Worm (Caenorhabditis elegans) whole organism, early embryonic: ENCODE measurements around the gene fbxa-215.

Experiments used
- B0310.2 ChIP-seq: sonication (generic microtip); optimal IDR thresholded peaks from 2 replicates; lab custom pipeline; 2016; ENCODE audit warnings: mild to moderate bottlenecking, missing genetic modification characterization, missing compliant biosample characterization
- F13C5.2 ChIP-seq: sonication (generic microtip); optimal IDR thresholded peaks from 2 replicates; lab custom pipeline; 2017; ENCODE audit warnings: mild to moderate bottlenecking, missing genetic modification characterization, inconsistent platforms, missing compliant biosample characterization
- aly-1 ChIP-seq: sonication (generic microtip); optimal IDR thresholded peaks from 2 replicates; lab custom pipeline; 2016; ENCODE audit warnings: missing genetic modification characterization, missing compliant biosample characterization
- ama-1 ChIP-seq: fragments of 150-350 bp; optimal IDR thresholded peaks from 2 replicates; lab custom pipeline; 2014
- ceh-36 ChIP-seq: sonication (generic microtip); optimal IDR thresholded peaks from 2 replicates; lab custom pipeline; 2016; ENCODE audit warnings: missing genetic modification characterization, inconsistent platforms, missing compliant biosample characterization
- ets-7 ChIP-seq: sonication (generic microtip); optimal IDR thresholded peaks from 2 replicates; lab custom pipeline; 2016; ENCODE audit warnings: missing genotype, missing genetic modification characterization, missing compliant biosample characterization
- hmbx-1 ChIP-seq: sonication (generic microtip); optimal IDR thresholded peaks from 2 replicates; lab custom pipeline; 2016; ENCODE audit warnings: mild to moderate bottlenecking, missing genetic modification characterization, missing compliant biosample characterization
- hmg-4 ChIP-seq: fragments of 200-800 bp; sonication (Bioruptor generic); optimal IDR thresholded peaks from 2 replicates; lab custom pipeline; 2018; ENCODE audit warnings: mild to moderate bottlenecking, missing genetic modification characterization, missing compliant biosample characterization
- hnd-1 ChIP-seq: sonication (generic microtip); optimal IDR thresholded peaks from 2 replicates; lab custom pipeline; 2016; ENCODE audit warnings: missing genetic modification characterization, missing compliant biosample characterization
- sea-1 ChIP-seq: fragments of 200-800 bp; sonication (Bioruptor generic); conservative IDR thresholded peaks from 2 replicates; pipeline ENCODE4 v1.3.6; 2022; ENCODE audit warnings: missing genetic modification characterization, missing compliant biosample characterization
- tbx-11 ChIP-seq: fragments of 200-800 bp; sonication (Bioruptor generic); IDR thresholded peaks from 2 replicates; pipeline ENCODE4 v1.3.6; 2022; ENCODE audit warnings: missing genetic modification characterization, missing compliant biosample characterization
- tra-4 ChIP-seq: sonication (generic microtip); optimal IDR thresholded peaks from 2 replicates; lab custom pipeline; 2017; ENCODE audit warnings: missing genetic modification characterization, missing compliant biosample characterization

DNA sequence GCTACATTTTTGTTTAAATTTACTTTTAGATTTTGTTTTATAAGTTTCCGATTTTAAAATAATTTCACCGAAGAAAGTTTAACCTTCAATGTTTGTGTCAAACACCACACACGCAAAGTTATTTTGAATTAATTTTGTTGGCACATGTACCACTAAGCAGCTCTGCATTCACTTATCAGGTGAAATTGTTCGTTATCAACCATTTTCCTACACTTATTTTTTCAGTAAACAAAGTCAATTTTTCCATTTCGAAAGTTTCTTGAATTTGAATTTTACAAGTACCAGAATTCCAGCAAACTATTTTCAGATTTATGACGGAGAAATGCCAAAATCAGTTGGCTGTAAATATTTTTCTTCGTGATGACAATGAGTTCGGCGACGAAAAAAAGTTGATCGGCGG lies 47.5 kb downstream of the fbxa-215 start, which contains the start of gene C08F11.3:
- TF ChIP-seq tbx-11 (no peak), hmbx-1 (tag; lab: Kevin White, UChicago) (no peak), ama-1 (lab: Kevin White, UChicago) (no peak), sea-1 (no peak), F13C5.2 (no peak), ceh-36 (tag; lab: Kevin White, UChicago) (no peak), tra-4 (tag; lab: Kevin White, UChicago) (no peak), ets-7 (tag; lab: Kevin White, UChicago) (no peak), aly-1 (tag; lab: Kevin White, UChicago) (no peak), B0310.2 (tag; lab: Kevin White, UChicago) (no peak), hmg-4 (GFP tag; lab: Kevin White, UChicago) (no peak), hnd-1 (tag; lab: Kevin White, UChicago) (no peak)
